Worm (Caenorhabditis elegans): ENCODE measurements around the gene mex-5.

Gene mex-5

DNA sequence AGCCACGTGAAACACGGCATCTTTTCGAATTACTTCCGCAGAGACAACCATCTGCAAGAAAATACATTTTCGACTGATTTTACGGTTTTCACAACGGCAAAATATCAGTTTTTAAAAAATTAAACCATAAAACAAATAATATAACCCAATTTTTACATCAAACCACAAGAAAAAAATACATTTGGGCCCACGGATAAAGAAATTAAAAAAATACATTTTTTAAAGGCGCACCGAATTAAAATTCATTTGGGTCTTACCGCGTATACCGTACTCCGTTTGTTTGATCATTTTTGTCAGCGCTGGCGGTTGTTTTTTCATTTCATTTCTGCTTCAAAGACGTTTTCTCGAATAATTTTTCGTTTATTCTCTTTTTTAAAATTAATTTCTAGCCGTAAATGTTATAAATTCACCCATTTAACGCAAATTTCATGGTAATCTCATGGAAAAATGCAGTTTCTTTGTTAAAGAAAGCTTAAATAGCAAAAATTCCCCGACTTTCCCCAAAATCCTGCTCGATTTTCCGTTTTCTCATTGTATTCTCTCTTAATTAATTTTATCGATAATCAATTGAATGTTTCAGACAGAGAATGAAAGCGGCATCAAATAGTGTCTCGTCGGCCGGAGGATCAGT, at the start of gene mex-5, which contains the start of gene rec-8:
Gene mex-5, plus strand, starts transcription at position 581 of the 631 bp plus-strand sequence.
Gene rec-8, minus strand, starts transcription at position 51 of the 631 bp plus-strand sequence.
- TF ChIP-seq dao-5 (tag; optimal IDR thresholded peaks at IDR 0.05) (no peak), W03F9.2 (tag; optimal IDR thresholded peaks at IDR 0.05) (peak; percentile 27), him-1 (tag; optimal IDR thresholded peaks at IDR 0.05) (no peak)

- no peak for TF ChIP-seq dao-5 (tag; optimal IDR thresholded peaks at IDR 0.05)
- TF ChIP-seq him-1 (tag; optimal IDR thresholded peaks at IDR 0.05): no peak
These were observed 48.7 kb upstream of the mex-5 start for ce11 chrIV:13304786-13305185.

DNA sequence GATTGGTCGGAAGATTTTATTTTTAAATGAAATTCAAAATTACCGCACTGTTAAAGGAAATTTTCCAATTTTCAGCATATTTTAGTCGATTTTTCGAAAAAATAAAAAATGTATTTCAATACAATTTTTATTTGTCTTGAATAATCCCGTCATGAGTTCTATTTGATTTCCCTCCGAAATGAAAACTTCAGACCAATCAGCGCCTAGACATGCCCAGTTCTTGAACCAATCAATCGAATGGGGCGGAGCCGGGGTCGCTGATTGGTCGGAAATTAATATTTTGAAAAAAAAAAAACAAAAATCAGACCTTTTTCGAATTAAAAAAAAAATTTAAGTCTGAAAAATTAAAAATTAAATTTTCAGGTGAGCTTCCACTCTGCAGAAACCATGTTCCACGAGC, 43.9 kb upstream of the mex-5 start:
- no peak for TF ChIP-seq him-1 (tag; optimal IDR thresholded peaks at IDR 0.05)
- no peak for TF ChIP-seq W03F9.2 (tag; optimal IDR thresholded peaks at IDR 0.05)
- no peak for TF ChIP-seq dao-5 (tag; optimal IDR thresholded peaks at IDR 0.05)

- TF ChIP-seq W03F9.2 (tag; optimal IDR thresholded peaks at IDR 0.05) (no peak), dao-5 (tag; optimal IDR thresholded peaks at IDR 0.05) (no peak), him-1 (tag; optimal IDR thresholded peaks at IDR 0.05) (no peak)
These were observed 42.0 kb upstream of the mex-5 start for ce11 chrIV:13311331-13312034.

DNA sequence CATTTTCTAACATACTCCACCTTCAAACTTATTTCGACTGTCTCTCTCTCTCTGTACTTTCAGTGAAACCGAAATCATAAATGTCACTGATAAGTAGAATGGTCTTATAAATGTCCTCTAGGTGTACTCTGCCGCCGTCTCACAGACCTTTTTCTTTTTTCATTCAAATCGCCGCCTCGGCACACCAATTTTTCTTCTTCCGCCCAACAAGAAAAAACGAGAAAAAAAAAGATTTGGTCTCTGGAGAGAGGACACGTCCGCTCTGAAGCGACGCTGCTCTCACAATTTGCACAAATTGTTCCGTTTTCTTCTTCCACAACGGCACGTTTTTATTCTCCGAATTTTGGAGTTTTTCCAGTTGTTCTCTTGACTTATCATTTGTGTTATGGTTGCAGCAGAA, 40.4 kb upstream of the mex-5 start:
- TF ChIP-seq him-1 (tag; optimal IDR thresholded peaks at IDR 0.05) (no peak), dao-5 (tag; optimal IDR thresholded peaks at IDR 0.05) (no peak), W03F9.2 (tag; optimal IDR thresholded peaks at IDR 0.05) (no peak)

- TF ChIP-seq W03F9.2 (tag; optimal IDR thresholded peaks at IDR 0.05) (peak; percentile 4), him-1 (tag; optimal IDR thresholded peaks at IDR 0.05) (no peak)
These were observed 39.3 kb upstream of the mex-5 start for ce11 chrIV:13314181-13314580.

DNA sequence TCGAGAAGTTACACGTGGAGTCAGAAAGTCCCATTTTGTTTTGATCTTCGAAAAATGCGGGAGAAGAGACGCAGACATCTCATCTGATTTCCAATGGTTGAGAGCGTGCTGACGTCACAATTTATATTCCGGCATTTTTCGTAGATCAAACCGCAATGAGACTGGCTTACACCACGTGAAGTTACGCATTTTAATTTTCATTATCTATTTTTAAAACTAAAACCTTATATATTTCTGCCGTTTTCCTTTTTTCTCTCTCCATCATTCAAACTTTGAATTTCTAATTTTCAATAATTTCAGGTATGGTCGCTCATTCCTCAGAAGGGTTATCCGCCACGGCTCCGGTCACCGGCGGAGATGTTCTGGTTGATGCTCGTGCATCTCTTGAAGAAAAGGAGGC, 38.2 kb upstream of the mex-5 start, which contains the start of gene fat-1:
Gene fat-1, plus strand, starts transcription at position 301 of the 400 bp plus-strand sequence.
- TF ChIP-seq W03F9.2 (tag; optimal IDR thresholded peaks at IDR 0.05): no peak
- TF ChIP-seq dao-5 (tag; optimal IDR thresholded peaks at IDR 0.05): no peak
- TF ChIP-seq him-1 (tag; optimal IDR thresholded peaks at IDR 0.05): no peak

DNA sequence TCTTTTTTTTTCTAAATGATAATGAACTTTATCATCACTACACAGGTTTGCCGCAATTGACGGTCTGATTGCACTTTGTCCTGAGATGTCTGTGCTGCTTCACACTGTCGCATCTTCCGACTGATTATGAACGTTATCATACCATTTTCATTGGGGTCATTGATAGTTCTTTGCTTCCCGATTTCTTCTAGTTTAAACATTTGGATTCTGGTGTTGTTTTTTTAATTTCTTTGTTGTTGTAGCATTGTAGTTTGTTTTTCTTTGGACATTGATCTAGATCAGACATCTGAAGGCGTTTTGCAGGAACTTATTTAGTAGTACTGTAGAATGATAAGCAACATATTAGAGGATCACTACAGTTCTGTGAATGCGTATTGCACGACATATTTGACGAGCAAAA, 34.8 kb upstream of the mex-5 start:
- TF ChIP-seq W03F9.2 (tag; optimal IDR thresholded peaks at IDR 0.05) (no peak), dao-5 (tag; optimal IDR thresholded peaks at IDR 0.05) (no peak), him-1 (tag; optimal IDR thresholded peaks at IDR 0.05) (no peak)

ce11 chrIV:13319886-13320650, 33.5 kb upstream of the mex-5 start:
- TF ChIP-seq W03F9.2 (tag; optimal IDR thresholded peaks at IDR 0.05) (no peak), dao-5 (tag; optimal IDR thresholded peaks at IDR 0.05) (no peak), him-1 (tag; optimal IDR thresholded peaks at IDR 0.05) (no peak)

DNA sequence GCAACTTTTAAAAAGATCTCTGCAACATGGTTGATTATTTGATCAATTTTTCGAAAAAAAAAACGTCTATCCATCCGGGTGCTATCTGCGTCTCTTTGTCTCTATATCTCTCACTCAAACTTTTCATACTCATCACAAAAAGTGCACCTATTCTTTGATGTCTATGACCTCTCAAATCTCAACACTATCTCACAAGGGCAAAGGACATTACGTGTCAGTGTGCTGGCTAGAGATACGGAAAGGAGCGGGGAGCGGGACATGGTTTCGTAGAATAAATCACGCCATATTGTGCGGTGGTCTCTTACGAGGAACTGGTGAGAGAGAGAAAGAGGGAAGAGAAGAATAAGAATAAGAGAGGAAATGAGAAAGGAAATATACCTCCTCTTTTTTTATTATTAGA, 31.1 kb upstream of the mex-5 start:
- TF ChIP-seq dao-5 (tag; optimal IDR thresholded peaks at IDR 0.05) (no peak), W03F9.2 (tag; optimal IDR thresholded peaks at IDR 0.05) (peak; percentile 19)

DNA sequence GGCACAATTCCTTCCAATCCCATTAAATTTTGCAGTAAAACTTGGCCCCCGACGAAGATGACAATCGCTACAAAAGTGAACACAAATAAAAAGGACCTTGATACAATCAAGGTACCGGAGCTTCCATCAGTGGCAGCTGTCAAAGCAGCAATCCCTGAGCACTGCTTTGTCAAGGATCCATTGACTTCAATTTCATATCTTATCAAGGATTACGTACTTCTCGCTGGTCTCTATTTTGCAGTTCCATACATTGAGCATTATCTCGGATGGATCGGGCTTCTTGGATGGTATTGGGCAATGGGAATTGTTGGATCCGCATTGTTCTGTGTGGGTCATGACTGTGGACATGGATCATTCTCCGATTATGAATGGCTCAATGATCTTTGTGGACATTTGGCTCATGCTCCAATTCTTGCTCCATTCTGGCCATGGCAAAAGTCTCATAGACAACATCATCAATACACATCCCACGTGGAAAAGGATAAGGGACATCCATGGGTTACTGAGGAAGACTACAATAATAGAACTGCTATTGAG, 29.6 kb upstream of the mex-5 start, which contains the start of gene fat-2:
Gene fat-2, plus strand, starts transcription at position 51 of the 537 bp plus-strand sequence.
- TF ChIP-seq dao-5 (tag; optimal IDR thresholded peaks at IDR 0.05): no peak
- no peak for TF ChIP-seq him-1 (tag; optimal IDR thresholded peaks at IDR 0.05)
- no peak for TF ChIP-seq W03F9.2 (tag; optimal IDR thresholded peaks at IDR 0.05)

DNA sequence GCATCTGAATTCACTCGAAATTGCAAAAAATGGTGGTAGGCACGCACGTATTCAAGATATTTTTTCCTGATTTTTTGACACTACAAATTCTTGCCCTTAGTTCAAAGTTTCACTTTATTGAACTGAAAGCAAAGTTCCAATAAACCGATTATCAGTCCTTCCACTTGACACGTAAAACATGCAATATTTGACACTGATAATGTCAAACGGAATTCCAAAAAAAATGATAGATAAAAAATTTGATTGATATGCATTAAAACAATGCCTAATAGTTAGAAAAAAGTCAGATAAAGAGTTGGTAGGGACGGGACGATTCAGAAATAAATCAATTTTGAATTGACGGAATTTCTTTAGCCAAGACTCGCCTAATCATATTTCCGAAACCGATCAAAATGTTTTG, 26.5 kb upstream of the mex-5 start:
- no peak for TF ChIP-seq dao-5 (tag; optimal IDR thresholded peaks at IDR 0.05)
- TF ChIP-seq him-1 (tag; optimal IDR thresholded peaks at IDR 0.05): no peak
- TF ChIP-seq W03F9.2 (tag; optimal IDR thresholded peaks at IDR 0.05): no peak

- TF ChIP-seq dao-5 (tag; optimal IDR thresholded peaks at IDR 0.05): no peak
- TF ChIP-seq him-1 (tag; optimal IDR thresholded peaks at IDR 0.05): no peak
- no peak for TF ChIP-seq W03F9.2 (tag; optimal IDR thresholded peaks at IDR 0.05)
These were observed 25.5 kb upstream of the mex-5 start, which contains the start of gene far-6 for ce11 chrIV:13328059-13328458. Gene far-6 (plus strand): TSS chrIV:13328359.

- TF ChIP-seq W03F9.2 (tag; optimal IDR thresholded peaks at IDR 0.05) (no peak), him-1 (tag; optimal IDR thresholded peaks at IDR 0.05) (no peak), dao-5 (tag; optimal IDR thresholded peaks at IDR 0.05) (no peak)
These were observed 23.0 kb upstream of the mex-5 start for ce11 chrIV:13330547-13330946.

Data from whole organism, L4/young adult.